Worm (Caenorhabditis elegans) whole organism, L2 larva: ENCODE data around the gene C31B8.7.

Experiments used
- ceh-82 ChIP-seq: fragments of 150-350 bp; optimal IDR thresholded peaks from 2 replicates; lab custom pipeline; 2014; ENCODE audit warnings: missing biosample characterization, missing genetic modification characterization
- elt-3 ChIP-seq: sonication (generic microtip); optimal IDR thresholded peaks from 2 replicates; lab custom pipeline; 2017; ENCODE audit warnings: missing biosample characterization, missing genetic modification characterization
- fos-1 ChIP-seq: fragments of 150-350 bp; optimal IDR thresholded peaks from 2 replicates; lab custom pipeline; 2014; ENCODE audit warnings: missing biosample characterization, missing genetic modification characterization
- lin-13 ChIP-seq: fragments of 150-350 bp; optimal IDR thresholded peaks from 2 replicates; lab custom pipeline; 2014; ENCODE audit warnings: missing biosample characterization, missing genetic modification reagents, missing genetic modification characterization
- mab-5 ChIP-seq: fragments of 150-350 bp; optimal IDR thresholded peaks from 2 replicates; lab custom pipeline; 2014; ENCODE audit warnings: missing biosample characterization, missing genetic modification characterization
- nhr-11 ChIP-seq: fragments of 150-350 bp; optimal IDR thresholded peaks from 2 replicates; lab custom pipeline; 2014; ENCODE audit warnings: missing biosample characterization, missing genetic modification characterization
- zag-1 ChIP-seq: fragments of 150-350 bp; optimal IDR thresholded peaks from 2 replicates; lab custom pipeline; 2014; ENCODE audit warnings: missing biosample characterization, missing genetic modification characterization

ce11 chrV:2875422-2875821, 27.7 kb downstream of the C31B8.7 start, which contains the start of gene folt-2:
- TF ChIP-seq nhr-11 (no peak), ceh-82 (no peak), fos-1 (peak; percentile 60), lin-13 (no peak), zag-1 (tag; lab: Kevin White, UChicago) (no peak), elt-3 (tag; lab: Kevin White, UChicago) (no peak), mab-5 (tag; lab: Kevin White, UChicago) (no peak)
